Fruit fly (Drosophila melanogaster) whole organism, embryonic: Measurements from ENCODE around the gene rictor.

Source experiments
- Aef1 ChIP-seq: fragments of 200-800 bp; sonication (Bioruptor generic); IDR thresholded peaks from 3 replicates; pipeline ENCODE4 v1.3.6; 2022; ENCODE audit warnings: missing biosample characterization, missing genetic modification characterization
- Antp ChIP-seq: fragments of 200-800 bp; sonication (Bioruptor generic); optimal IDR thresholded peaks from 3 replicates; lab custom pipeline; 2016; ENCODE audit warnings: missing biosample characterization, missing genetic modification characterization
- Bdp1 ChIP-seq: fragments of 200-800 bp; sonication (Bioruptor generic); optimal IDR thresholded peaks from 3 replicates; lab custom pipeline; 2016; ENCODE audit warnings: missing biosample characterization, missing genetic modification characterization
- C15 ChIP-seq: fragments of 200-800 bp; sonication (Bioruptor generic); IDR thresholded peaks from 3 replicates; pipeline ENCODE4 v1.3.6; 2022; ENCODE audit warnings: missing biosample characterization, missing genetic modification characterization
- CG10267 ChIP-seq: fragments of 200-800 bp; sonication (Bioruptor generic); optimal IDR thresholded peaks from 2 replicates; lab custom pipeline; 2018; ENCODE audit warnings: missing biosample characterization, mild to moderate bottlenecking, missing genetic modification characterization, moderate library complexity
- CG11093 ChIP-seq: fragments of 200-800 bp; sonication (Bioruptor generic); IDR thresholded peaks from 3 replicates; pipeline ENCODE4 v1.3.6; 2022; ENCODE audit warnings: missing biosample characterization, missing genetic modification characterization
- CG11247 ChIP-seq: fragments of 200-800 bp; sonication (Bioruptor generic); IDR thresholded peaks from 2 replicates; pipeline ENCODE4 v1.3.6; 2022; ENCODE audit warnings: missing biosample characterization, missing genetic modification characterization
- CG11695 ChIP-seq: fragments of 200-800 bp; sonication (Bioruptor generic); IDR thresholded peaks from 3 replicates; pipeline ENCODE4 v1.3.6; 2022; ENCODE audit warnings: missing biosample characterization, missing genetic modification characterization
- CG12071 ChIP-seq: fragments of 200-800 bp; sonication (Bioruptor generic); optimal IDR thresholded peaks from 3 replicates; lab custom pipeline; 2018; ENCODE audit warnings: missing biosample characterization, mild to moderate bottlenecking, missing genetic modification characterization
- CG12942 ChIP-seq: fragments of 200-800 bp; sonication (Bioruptor generic); optimal IDR thresholded peaks from 3 replicates; lab custom pipeline; 2016; ENCODE audit warnings: missing biosample characterization, missing genetic modification characterization
- CG13424 ChIP-seq: fragments of 200-800 bp; sonication (Bioruptor generic); optimal IDR thresholded peaks from 2 replicates; lab custom pipeline; 2019; ENCODE audit warnings: missing biosample characterization, mild to moderate bottlenecking, missing genetic modification characterization, moderate library complexity
- CG14050 ChIP-seq: fragments of 200-800 bp; sonication (Bioruptor generic); IDR thresholded peaks from 3 replicates; pipeline ENCODE4 v1.3.6; 2022; ENCODE audit warnings: missing biosample characterization, missing genetic modification characterization
- CG14710 ChIP-seq: fragments of 200-800 bp; sonication (Bioruptor generic); optimal IDR thresholded peaks from 3 replicates; lab custom pipeline; 2019; ENCODE audit warnings: missing biosample characterization, mild to moderate bottlenecking, missing genetic modification characterization, moderate library complexity
- CG15601 ChIP-seq: fragments of 200-800 bp; sonication (Bioruptor generic); optimal IDR thresholded peaks from 3 replicates; lab custom pipeline; 2019; ENCODE audit warnings: missing biosample characterization, mild to moderate bottlenecking, missing genetic modification characterization, moderate library complexity
- CG17359 ChIP-seq: fragments of 200-800 bp; sonication (Bioruptor generic); optimal IDR thresholded peaks from 3 replicates; lab custom pipeline; 2018; ENCODE audit warnings: missing biosample characterization, mild to moderate bottlenecking, missing genetic modification characterization, moderate library complexity
- CG18011 ChIP-seq: fragments of 200-800 bp; sonication (Bioruptor generic); optimal IDR thresholded peaks from 2 replicates; lab custom pipeline; 2017; ENCODE audit warnings: missing biosample characterization, missing genetic modification characterization, mild to moderate bottlenecking, moderate library complexity, missing genotype
- CG2120 ChIP-seq: fragments of 200-800 bp; sonication (Bioruptor generic); optimal IDR thresholded peaks from 3 replicates; lab custom pipeline; 2016; ENCODE audit warnings: missing biosample characterization, missing genetic modification characterization
- CG30403 ChIP-seq: fragments of 200-800 bp; sonication (Bioruptor generic); optimal IDR thresholded peaks from 3 replicates; lab custom pipeline; 2016; ENCODE audit warnings: missing biosample characterization, missing genetic modification characterization
- CG3065 ChIP-seq: fragments of 200-800 bp; sonication (Bioruptor generic); optimal IDR thresholded peaks from 2 replicates; lab custom pipeline; 2016; ENCODE audit warnings: missing biosample characterization, missing genetic modification characterization
- CG32532 ChIP-seq: fragments of 200-800 bp; sonication (Bioruptor generic); IDR thresholded peaks from 2 replicates; pipeline ENCODE4 v1.3.6; 2022; ENCODE audit warnings: missing biosample characterization, missing genetic modification characterization
- CG42726 ChIP-seq: fragments of 200-800 bp; sonication (Bioruptor generic); IDR thresholded peaks from 2 replicates; pipeline ENCODE4 v1.3.6; 2022; ENCODE audit warnings: missing biosample characterization, missing genetic modification characterization; ENCODE audit not compliant: partially characterized antibody
- CG4328 ChIP-seq: fragments of 200-800 bp; sonication (Bioruptor generic); optimal IDR thresholded peaks from 3 replicates; lab custom pipeline; 2017; ENCODE audit warnings: missing biosample characterization, missing genetic modification reagents, missing genetic modification characterization
- CG4707 ChIP-seq: fragments of 200-800 bp; sonication (Bioruptor generic); optimal IDR thresholded peaks from 2 replicates; lab custom pipeline; 2018; ENCODE audit warnings: missing biosample characterization, mild to moderate bottlenecking, missing genetic modification characterization, moderate library complexity
- CG5180 ChIP-seq: fragments of 200-800 bp; sonication (Bioruptor generic); optimal IDR thresholded peaks from 3 replicates; lab custom pipeline; 2017; ENCODE audit warnings: missing biosample characterization, missing genetic modification characterization, mild to moderate bottlenecking, moderate library complexity, missing genetic modification reagents
- CG8089 ChIP-seq: fragments of 200-800 bp; sonication (Bioruptor generic); optimal IDR thresholded peaks from 3 replicates; lab custom pipeline; 2016; ENCODE audit warnings: missing biosample characterization, missing genetic modification characterization
- CG8290 ChIP-seq, 3 experiments: fragments of 200-800 bp; sonication (Bioruptor generic); optimal IDR thresholded peaks; 2 replicates each; lab custom pipeline; 2016 to 2019; ENCODE audit warnings: missing biosample characterization in 3 of 3, missing genetic modification characterization in 3 of 3, mild to moderate bottlenecking in 2 of 3, moderate library complexity in 1 of 3
- CG8924 ChIP-seq: fragments of 200-800 bp; optimal IDR thresholded peaks from 3 replicates; lab custom pipeline; 2019; ENCODE audit warnings: missing biosample characterization, mild to moderate bottlenecking, missing genetic modification characterization, moderate library complexity
- CG9215 ChIP-seq: fragments of 200-800 bp; sonication (Bioruptor generic); IDR thresholded peaks from 2 replicates; pipeline ENCODE4 v1.3.6; 2022; ENCODE audit warnings: missing biosample characterization, missing genetic modification characterization
- CG9609 ChIP-seq: fragments of 200-800 bp; sonication (Bioruptor generic); optimal IDR thresholded peaks from 3 replicates; lab custom pipeline; 2016; ENCODE audit warnings: missing biosample characterization, missing genetic modification characterization
- D19A ChIP-seq: fragments of 200-800 bp; optimal IDR thresholded peaks from 3 replicates; lab custom pipeline; 2019; ENCODE audit warnings: missing biosample characterization, mild to moderate bottlenecking, missing genetic modification characterization, moderate library complexity
- Dek ChIP-seq: fragments of 200-800 bp; sonication (Bioruptor generic); optimal IDR thresholded peaks from 3 replicates; lab custom pipeline; 2019; ENCODE audit warnings: missing biosample characterization, mild to moderate bottlenecking, missing genetic modification characterization, moderate library complexity
- Dip2 ChIP-seq: fragments of 200-800 bp; sonication (Bioruptor generic); IDR thresholded peaks from 2 replicates; pipeline ENCODE4 v1.3.6; 2022; ENCODE audit warnings: missing biosample characterization, missing genetic modification characterization
- Med ChIP-seq: fragments of 200-800 bp; sonication (Bioruptor generic); peaks from one replicate; lab custom pipeline; 2016; ENCODE audit warnings: missing biosample characterization, missing genetic modification characterization, mild to moderate bottlenecking, inconsistent platforms, moderate library complexity
- Mrtf ChIP-seq: fragments of 200-800 bp; sonication (Bioruptor generic); IDR thresholded peaks from 3 replicates; pipeline ENCODE4 v1.3.6; 2022; ENCODE audit warnings: missing biosample characterization, missing genetic modification characterization
- Nf-YA ChIP-seq: fragments of 200-800 bp; sonication (Bioruptor generic); IDR thresholded peaks from 2 replicates; pipeline ENCODE4 v1.3.6; 2022; ENCODE audit warnings: missing biosample characterization, missing genetic modification characterization
- PHDP ChIP-seq: fragments of 200-800 bp; sonication (Bioruptor generic); optimal IDR thresholded peaks from 3 replicates; lab custom pipeline; 2018; ENCODE audit warnings: missing biosample characterization, mild to moderate bottlenecking, missing genetic modification characterization, moderate library complexity
- Sin3A ChIP-seq: fragments of >200 bp; optimal IDR thresholded peaks from 2 replicates; lab custom pipeline; 2018
- Xrp1 ChIP-seq: fragments of 200-800 bp; sonication (Bioruptor generic); IDR thresholded peaks from 2 replicates; pipeline ENCODE4 v1.3.6; 2022; ENCODE audit warnings: missing biosample characterization, missing genetic modification characterization
- cwo ChIP-seq: fragments of 200-800 bp; sonication (Bioruptor generic); optimal IDR thresholded peaks from 3 replicates; lab custom pipeline; 2017; ENCODE audit warnings: missing biosample characterization, missing genetic modification characterization, mild to moderate bottlenecking, moderate library complexity, missing genetic modification reagents
- dmrt11E ChIP-seq: fragments of 200-800 bp; sonication (Bioruptor generic); optimal IDR thresholded peaks from 3 replicates; lab custom pipeline; 2018; ENCODE audit warnings: missing biosample characterization, mild to moderate bottlenecking, missing genetic modification characterization, moderate library complexity
- dmrt99B ChIP-seq: fragments of 200-800 bp; sonication (Bioruptor generic); optimal IDR thresholded peaks from 2 replicates; lab custom pipeline; 2018; ENCODE audit warnings: missing biosample characterization, mild to moderate bottlenecking, missing genetic modification characterization, moderate library complexity
- grau ChIP-seq: fragments of 200-800 bp; optimal IDR thresholded peaks from 3 replicates; lab custom pipeline; 2019; ENCODE audit warnings: missing biosample characterization, mild to moderate bottlenecking, missing genetic modification characterization, moderate library complexity
- klu ChIP-seq: fragments of 200-800 bp; sonication (Bioruptor generic); IDR thresholded peaks from 2 replicates; pipeline ENCODE4 v1.3.6; 2022; ENCODE audit warnings: missing biosample characterization, missing genetic modification characterization
- peb ChIP-seq: fragments of 200-800 bp; sonication (Bioruptor generic); IDR thresholded peaks from 2 replicates; pipeline ENCODE4 v1.3.6; 2022; ENCODE audit warnings: missing biosample characterization, missing genetic modification characterization
- phol ChIP-seq: fragments of 200-800 bp; sonication (Bioruptor generic); optimal IDR thresholded peaks from 3 replicates; lab custom pipeline; 2018; ENCODE audit warnings: missing biosample characterization, mild to moderate bottlenecking, missing genetic modification characterization, moderate library complexity
- row ChIP-seq: fragments of 200-800 bp; sonication (Bioruptor generic); IDR thresholded peaks from 3 replicates; pipeline ENCODE4 v1.3.6; 2022; ENCODE audit warnings: missing biosample characterization, missing genetic modification characterization
- salm ChIP-seq: fragments of 200-800 bp; sonication (Bioruptor generic); optimal IDR thresholded peaks from 2 replicates; lab custom pipeline; 2018; ENCODE audit warnings: missing biosample characterization, mild to moderate bottlenecking, missing genetic modification characterization
- sens-2 ChIP-seq: fragments of 200-800 bp; sonication (Bioruptor generic); IDR thresholded peaks from 2 replicates; pipeline ENCODE4 v1.3.6; 2022; ENCODE audit warnings: missing biosample characterization, missing genetic modification characterization
- sqz ChIP-seq: fragments of 200-800 bp; sonication (Bioruptor generic); optimal IDR thresholded peaks from 3 replicates; lab custom pipeline; 2018; ENCODE audit warnings: missing biosample characterization, mild to moderate bottlenecking, missing genetic modification characterization
- unpg ChIP-seq: fragments of 200-800 bp; sonication (Bioruptor generic); optimal IDR thresholded peaks from 3 replicates; lab custom pipeline; 2018; ENCODE audit warnings: missing biosample characterization, mild to moderate bottlenecking, missing genetic modification characterization, moderate library complexity
- zen ChIP-seq: fragments of 200-800 bp; sonication (Bioruptor generic); optimal IDR thresholded peaks from 3 replicates; lab custom pipeline; 2018; ENCODE audit warnings: missing biosample characterization, mild to moderate bottlenecking, missing genetic modification characterization, moderate library complexity

The rictor gene

dm6 chrX:19262553-19262952 is 1.5 kb upstream of the rictor start (continued):
- TF ChIP-seq CG12071 (GFP tag; lab: Kevin White, UChicago) (no peak), Xrp1 (GFP tag; lab: Robert Waterston, UW) (peak; percentile 32; the same call in 1 of the 2 replicates), dmrt11E (tag; lab: Kevin White, UChicago) (no peak), CG14050 (GFP tag; lab: Robert Waterston, UW) (no peak), klu (GFP tag; lab: Robert Waterston, UW) (no peak), grau (tag; lab: Kevin White, UChicago) (peak; percentile 6), Dip2 (GFP tag; lab: Robert Waterston, UW) (no peak), CG8290 (GFP tag; optimal IDR thresholded peaks at IDR 0.05; lab: Kevin White, UChicago) (no peak), CG8290 (tag; optimal IDR thresholded peaks at IDR 0.05; lab: Kevin White, UChicago) (no peak), Dek (tag; lab: Kevin White, UChicago) (no peak), CG10267 (tag; lab: Kevin White, UChicago) (peak; percentile 2), CG8924 (tag; lab: Kevin White, UChicago) (peak; percentile 3), dmrt99B (tag; lab: Kevin White, UChicago) (peak; percentile 45), cwo (GFP tag; lab: Kevin White, UChicago) (no peak), salm (tag; lab: Kevin White, UChicago) (no peak), D19A (tag; lab: Kevin White, UChicago) (peak; percentile 41), CG9609 (no peak), Antp (GFP tag; lab: Kevin White, UChicago) (no peak), CG18011 (GFP tag; lab: Kevin White, UChicago) (no peak), CG4328 (GFP tag; lab: Kevin White, UChicago) (no peak), CG5180 (GFP tag; lab: Kevin White, UChicago) (no peak), zen (tag; lab: Kevin White, UChicago) (no peak), sens-2 (GFP tag; lab: Robert Waterston, UW) (0 out of 2 replicates have a peak, but pooled peaks have one; percentile 11), CG17359 (peak; percentile 49), CG11247 (no peak), Nf-YA (GFP tag; lab: Robert Waterston, UW) (no peak), unpg (GFP tag; lab: Kevin White, UChicago) (peak; percentile 18), Aef1 (GFP tag; lab: Robert Waterston, UW) (no peak), peb (no peak), CG12942 (GFP tag; lab: Kevin White, UChicago) (no peak), CG4707 (GFP tag; lab: Kevin White, UChicago) (no peak), CG14710 (tag; lab: Kevin White, UChicago) (peak; percentile 20), CG42726 (no peak), Mrtf (GFP tag; lab: Robert Waterston, UW) (no peak), Bdp1 (GFP tag; lab: Kevin White, UChicago) (no peak), CG32532 (peak; percentile 11; the same call in 1 of the 2 replicates), Sin3A (no peak), CG2120 (GFP tag; lab: Kevin White, UChicago) (no peak), CG15601 (tag; lab: Kevin White, UChicago) (no peak), CG11093 (GFP tag; lab: Robert Waterston, UW) (no peak), row (GFP tag; lab: Robert Waterston, UW) (no peak), CG8089 (GFP tag; lab: Kevin White, UChicago) (no peak), Med (GFP tag; lab: Kevin White, UChicago) (no peak), phol (tag; lab: Kevin White, UChicago) (peak; percentile 52), PHDP (peak; percentile 24), CG30403 (GFP tag; lab: Kevin White, UChicago) (no peak), CG9215 (GFP tag; lab: Robert Waterston, UW) (no peak), CG11695 (GFP tag; lab: Robert Waterston, UW) (peak; percentile 43; the same call in 1 of the 3 replicates), C15 (GFP tag; lab: Robert Waterston, UW) (no peak), CG3065 (no peak), sqz (no peak), CG13424 (tag; lab: Kevin White, UChicago) (peak; percentile 29)
